Fruit fly (Drosophila melanogaster) whole organism, embryonic: ENCODE results near the gene mRpL46.

Source experiments
- Aef1 ChIP-seq: fragments of 200-800 bp; sonication (Bioruptor generic); IDR thresholded peaks from 3 replicates; pipeline ENCODE4 v1.3.6; 2022; ENCODE audit warnings: missing biosample characterization, missing genetic modification characterization
- Asciz ChIP-seq: fragments of 200-800 bp; sonication (Bioruptor generic); optimal IDR thresholded peaks from 2 replicates; lab custom pipeline; 2017; ENCODE audit warnings: missing biosample characterization, mild to moderate bottlenecking, missing genetic modification characterization, missing genetic modification reagents
- CG10209 ChIP-seq: fragments of 200-800 bp; sonication (Bioruptor generic); optimal IDR thresholded peaks from 3 replicates; lab custom pipeline; 2017; ENCODE audit warnings: missing biosample characterization, mild to moderate bottlenecking, missing genetic modification characterization, missing genetic modification reagents
- CG1024 ChIP-seq: fragments of 200-800 bp; sonication (Bioruptor generic); IDR thresholded peaks from 2 replicates; pipeline ENCODE4 v1.3.6; 2022; ENCODE audit warnings: missing biosample characterization, missing genetic modification characterization
- CG10543 ChIP-seq: fragments of 200-800 bp; sonication (Bioruptor generic); optimal IDR thresholded peaks from 3 replicates; lab custom pipeline; 2017; ENCODE audit warnings: missing biosample characterization, mild to moderate bottlenecking, missing genetic modification characterization, moderate library complexity
- CG12071 ChIP-seq: fragments of 200-800 bp; sonication (Bioruptor generic); optimal IDR thresholded peaks from 3 replicates; lab custom pipeline; 2018; ENCODE audit warnings: missing biosample characterization, mild to moderate bottlenecking, missing genetic modification characterization
- CG14014 ChIP-seq: fragments of 200-800 bp; sonication (Bioruptor generic); IDR thresholded peaks from 2 replicates; pipeline ENCODE4 v1.3.6; 2022; ENCODE audit warnings: missing biosample characterization, missing genetic modification characterization
- CG15601 ChIP-seq: fragments of 200-800 bp; sonication (Bioruptor generic); optimal IDR thresholded peaks from 3 replicates; lab custom pipeline; 2019; ENCODE audit warnings: missing biosample characterization, mild to moderate bottlenecking, missing genetic modification characterization, moderate library complexity
- CG17186 ChIP-seq: fragments of 200-800 bp; sonication (Bioruptor generic); optimal IDR thresholded peaks from 3 replicates; lab custom pipeline; 2017; ENCODE audit warnings: missing biosample characterization, missing genetic modification reagents, missing genetic modification characterization
- CG2678 ChIP-seq: fragments of 200-800 bp; sonication (Bioruptor generic); optimal IDR thresholded peaks from 3 replicates; lab custom pipeline; 2019; ENCODE audit warnings: missing biosample characterization, mild to moderate bottlenecking, missing genetic modification characterization, moderate library complexity
- CG2712 ChIP-seq: fragments of 200-800 bp; optimal IDR thresholded peaks from 3 replicates; lab custom pipeline; 2019; ENCODE audit warnings: missing biosample characterization, mild to moderate bottlenecking, missing genetic modification characterization, moderate library complexity
- CG34376 ChIP-seq: fragments of 200-800 bp; sonication (Bioruptor generic); optimal IDR thresholded peaks from 2 replicates; lab custom pipeline; 2018; ENCODE audit warnings: missing biosample characterization, mild to moderate bottlenecking, missing genetic modification characterization
- CG3847 ChIP-seq: fragments of 200-800 bp; sonication (Bioruptor generic); IDR thresholded peaks from 2 replicates; pipeline ENCODE4 v1.3.6; 2022; ENCODE audit warnings: missing biosample characterization, missing genetic modification characterization
- CG7928 ChIP-seq: fragments of 200-800 bp; sonication (Bioruptor generic); optimal IDR thresholded peaks from 2 replicates; lab custom pipeline; 2017; ENCODE audit warnings: missing biosample characterization, mild to moderate bottlenecking, missing genetic modification characterization
- Dbx ChIP-seq: fragments of 200-800 bp; sonication (Bioruptor generic); IDR thresholded peaks from 3 replicates; pipeline ENCODE4 v1.3.6; 2022; ENCODE audit warnings: missing biosample characterization, missing genetic modification characterization
- E2f2 ChIP-seq: fragments of 200-800 bp; sonication (Bioruptor generic); IDR thresholded peaks from 2 replicates; pipeline ENCODE4 v1.3.6; 2022; ENCODE audit warnings: missing biosample characterization, missing genetic modification characterization
- Ets97D ChIP-seq: fragments of 200-800 bp; sonication (Bioruptor generic); optimal IDR thresholded peaks from 3 replicates; lab custom pipeline; 2016; ENCODE audit warnings: missing biosample characterization, missing genetic modification characterization
- GATAe ChIP-seq: fragments of 200-800 bp; sonication (Bioruptor generic); conservative IDR thresholded peaks from 2 replicates; pipeline ENCODE4 v1.3.6; 2022; ENCODE audit warnings: missing biosample characterization, missing genetic modification characterization
- H2.0 ChIP-seq: fragments of 200-800 bp; sonication (Bioruptor generic); IDR thresholded peaks from 2 replicates; pipeline ENCODE4 v1.3.6; 2022; ENCODE audit warnings: missing biosample characterization, missing genetic modification characterization
- Hey ChIP-seq: fragments of 200-800 bp; sonication (Bioruptor generic); optimal IDR thresholded peaks from 3 replicates; lab custom pipeline; 2018; ENCODE audit warnings: missing biosample characterization, mild to moderate bottlenecking, missing genetic modification characterization
- HmgZ ChIP-seq: fragments of 200-800 bp; sonication (Bioruptor generic); optimal IDR thresholded peaks from 2 replicates; lab custom pipeline; 2018; ENCODE audit warnings: missing biosample characterization, mild to moderate bottlenecking, missing genetic modification characterization
- Hmr ChIP-seq: fragments of 200-800 bp; sonication (Bioruptor generic); optimal IDR thresholded peaks from 3 replicates; lab custom pipeline; 2017; ENCODE audit warnings: mild to moderate bottlenecking, missing biosample characterization, missing genetic modification reagents, missing genetic modification characterization
- NC2α ChIP-seq: fragments of 200-800 bp; sonication (Bioruptor generic); optimal IDR thresholded peaks from 2 replicates; lab custom pipeline; 2016; ENCODE audit warnings: missing biosample characterization, missing genetic modification characterization
- Optix ChIP-seq: fragments of 200-800 bp; sonication (Bioruptor generic); IDR thresholded peaks from 3 replicates; pipeline ENCODE4 v1.3.6; 2022; ENCODE audit warnings: missing biosample characterization, missing genetic modification characterization
- Pdp1 ChIP-seq, 2 experiments: fragments of 200-800 bp; sonication (Bioruptor generic); optimal IDR thresholded peaks; 3 replicates each; lab custom pipeline; 2016; ENCODE audit warnings: missing biosample characterization in 2 of 2, missing genetic modification characterization in 2 of 2, mild to moderate bottlenecking in 1 of 2, moderate library complexity in 1 of 2
- YL-1 ChIP-seq: fragments of 200-800 bp; sonication (Bioruptor generic); optimal IDR thresholded peaks from 3 replicates; lab custom pipeline; 2017; ENCODE audit warnings: missing biosample characterization, mild to moderate bottlenecking, missing genetic modification characterization
- bsh ChIP-seq, 2 experiments: fragments of 200-800 bp; sonication (Bioruptor generic); optimal IDR thresholded peaks; 2 replicates each; lab custom pipeline; 2017 to 2018; ENCODE audit warnings: mild to moderate bottlenecking in 2 of 2, missing biosample characterization in 2 of 2, missing genetic modification characterization in 2 of 2, moderate library complexity in 1 of 2
- cg ChIP-seq: fragments of 200-800 bp; sonication (Bioruptor generic); optimal IDR thresholded peaks from 3 replicates; lab custom pipeline; 2019; ENCODE audit warnings: missing biosample characterization, mild to moderate bottlenecking, missing genetic modification characterization, moderate library complexity
- corto ChIP-seq: fragments of 200-800 bp; sonication (Bioruptor generic); optimal IDR thresholded peaks from 2 replicates; lab custom pipeline; 2016; ENCODE audit warnings: missing biosample characterization, mild to moderate bottlenecking, missing genetic modification characterization, moderate library complexity
- crol ChIP-seq: fragments of 200-800 bp; sonication (Bioruptor generic); IDR thresholded peaks from 2 replicates; pipeline ENCODE4 v1.3.6; 2022; ENCODE audit warnings: missing biosample characterization, missing genetic modification characterization
- dmrt99B ChIP-seq: fragments of 200-800 bp; sonication (Bioruptor generic); optimal IDR thresholded peaks from 2 replicates; lab custom pipeline; 2018; ENCODE audit warnings: missing biosample characterization, mild to moderate bottlenecking, missing genetic modification characterization, moderate library complexity
- dpn ChIP-seq, 2 experiments: fragments of 200-800 bp; sonication (Bioruptor generic); optimal IDR thresholded peaks; 3 replicates each; lab custom pipeline; 2016; ENCODE audit warnings: missing biosample characterization in 2 of 2, missing genetic modification characterization in 2 of 2
- exex ChIP-seq: fragments of 200-800 bp; sonication (Bioruptor generic); optimal IDR thresholded peaks from 4 replicates; lab custom pipeline; 2018; ENCODE audit warnings: missing biosample characterization, mild to moderate bottlenecking, missing genetic modification characterization, moderate library complexity
- grn ChIP-seq: fragments of 200-800 bp; sonication (Bioruptor generic); optimal IDR thresholded peaks from 3 replicates; lab custom pipeline; 2017; ENCODE audit warnings: missing biosample characterization, missing genetic modification characterization
- her ChIP-seq: fragments of 200-800 bp; sonication (Bioruptor generic); optimal IDR thresholded peaks from 2 replicates; lab custom pipeline; 2016; ENCODE audit warnings: missing biosample characterization, missing genetic modification characterization
- insv ChIP-seq, 2 experiments: fragments of 200-800 bp; sonication (Bioruptor generic); optimal IDR thresholded peaks; 3 replicates each; lab custom pipeline; 2016 to 2018; ENCODE audit warnings: missing biosample characterization in 2 of 2, missing genetic modification characterization in 2 of 2
- kay ChIP-seq: fragments of 200-800 bp; sonication (Bioruptor generic); optimal IDR thresholded peaks from 2 replicates; lab custom pipeline; 2016; ENCODE audit warnings: missing biosample characterization, missing genetic modification characterization
- mirr ChIP-seq: fragments of 200-800 bp; sonication (Bioruptor generic); optimal IDR thresholded peaks from 3 replicates; lab custom pipeline; 2018; ENCODE audit warnings: missing biosample characterization, mild to moderate bottlenecking, missing genetic modification characterization
- pfk ChIP-seq: fragments of 200-800 bp; sonication (Bioruptor generic); optimal IDR thresholded peaks from 2 replicates; lab custom pipeline; 2018; ENCODE audit warnings: missing biosample characterization, mild to moderate bottlenecking, missing genetic modification characterization, moderate library complexity
- prd ChIP-seq, 3 experiments: fragments of >200 bp in 2 of 3; fragments of 200-800 bp in 1 of 3; sonication (Bioruptor generic) in 1 of 3; optimal IDR thresholded peaks in 2 of 3; IDR thresholded peaks in 1 of 3; 2 replicates in 2 of 3; 3 replicates in 1 of 3; pipeline versions ENCODE4 v1.3.6 to Lab custom; 2017 to 2022; ENCODE audit warnings: missing biosample characterization in 1 of 3, missing genetic modification characterization in 1 of 3
- ranshi ChIP-seq: fragments of 200-800 bp; sonication (Bioruptor generic); IDR thresholded peaks from 2 replicates; pipeline ENCODE4 v1.3.6; 2022; ENCODE audit warnings: missing biosample characterization, missing genetic modification characterization
- salm ChIP-seq: fragments of 200-800 bp; sonication (Bioruptor generic); optimal IDR thresholded peaks from 2 replicates; lab custom pipeline; 2018; ENCODE audit warnings: missing biosample characterization, mild to moderate bottlenecking, missing genetic modification characterization
- sd ChIP-seq: fragments of 200-800 bp; sonication (Bioruptor generic); optimal IDR thresholded peaks from 3 replicates; lab custom pipeline; 2018; ENCODE audit warnings: missing biosample characterization, mild to moderate bottlenecking, missing genetic modification characterization, moderate library complexity
- seq ChIP-seq: fragments of 200-800 bp; sonication (Bioruptor generic); IDR thresholded peaks from 2 replicates; pipeline ENCODE4 v1.3.6; 2022; ENCODE audit warnings: missing biosample characterization, missing genetic modification characterization
- slp2 ChIP-seq: fragments of 200-800 bp; sonication (Bioruptor generic); optimal IDR thresholded peaks from 2 replicates; lab custom pipeline; 2016; ENCODE audit warnings: missing biosample characterization, missing genetic modification characterization
- stc ChIP-seq: fragments of 200-800 bp; sonication (Bioruptor generic); IDR thresholded peaks from 2 replicates; pipeline ENCODE4 v1.3.6; 2022; ENCODE audit warnings: missing biosample characterization, missing genetic modification characterization
- sug ChIP-seq: fragments of 200-800 bp; optimal IDR thresholded peaks from 2 replicates; lab custom pipeline; 2019; ENCODE audit warnings: missing biosample characterization, mild to moderate bottlenecking, missing genetic modification characterization, moderate library complexity
- vvl ChIP-seq: fragments of 200-800 bp; sonication (Bioruptor generic); IDR thresholded peaks from 2 replicates; pipeline ENCODE4 v1.3.6; 2022; ENCODE audit warnings: missing biosample characterization, missing genetic modification characterization

Gene mRpL46

dm6 chr3L:1789339-1789738 lies 12.1 kb downstream of the mRpL46 start:
- TF ChIP-seq grn (GFP tag; lab: Kevin White, UChicago) (peak; percentile 3), CG10209 (GFP tag; lab: Kevin White, UChicago) (no peak), exex (tag; lab: Kevin White, UChicago) (peak; percentile 69), CG3847 (GFP tag; lab: Robert Waterston, UW) (no peak), pfk (peak; percentile 55), kay (GFP tag; lab: Kevin White, UChicago) (peak; percentile 28), Hey (peak; percentile 97), sug (tag; lab: Kevin White, UChicago) (peak; percentile 66), CG7928 (GFP tag; lab: Kevin White, UChicago) (no peak), sd (peak; percentile 78), GATAe (GFP tag; lab: Robert Waterston, UW) (peak; percentile 57), mirr (peak; percentile 34), Pdp1 (GFP tag; optimal IDR thresholded peaks at IDR 0.05; lab: Kevin White, UChicago) (peak in 1 of 2 experiments; percentile 66), CG10543 (GFP tag; lab: Kevin White, UChicago) (peak; percentile 55), Dbx (GFP tag; lab: Robert Waterston, UW) (0 out of 3 replicates have a peak, but pooled peaks have one; percentile 8), Asciz (GFP tag; lab: Kevin White, UChicago) (no peak), YL-1 (no peak), HmgZ (peak; percentile 18), stc (GFP tag; lab: Robert Waterston, UW) (no peak), CG34376 (peak; percentile 65), corto (no peak)

DNA sequence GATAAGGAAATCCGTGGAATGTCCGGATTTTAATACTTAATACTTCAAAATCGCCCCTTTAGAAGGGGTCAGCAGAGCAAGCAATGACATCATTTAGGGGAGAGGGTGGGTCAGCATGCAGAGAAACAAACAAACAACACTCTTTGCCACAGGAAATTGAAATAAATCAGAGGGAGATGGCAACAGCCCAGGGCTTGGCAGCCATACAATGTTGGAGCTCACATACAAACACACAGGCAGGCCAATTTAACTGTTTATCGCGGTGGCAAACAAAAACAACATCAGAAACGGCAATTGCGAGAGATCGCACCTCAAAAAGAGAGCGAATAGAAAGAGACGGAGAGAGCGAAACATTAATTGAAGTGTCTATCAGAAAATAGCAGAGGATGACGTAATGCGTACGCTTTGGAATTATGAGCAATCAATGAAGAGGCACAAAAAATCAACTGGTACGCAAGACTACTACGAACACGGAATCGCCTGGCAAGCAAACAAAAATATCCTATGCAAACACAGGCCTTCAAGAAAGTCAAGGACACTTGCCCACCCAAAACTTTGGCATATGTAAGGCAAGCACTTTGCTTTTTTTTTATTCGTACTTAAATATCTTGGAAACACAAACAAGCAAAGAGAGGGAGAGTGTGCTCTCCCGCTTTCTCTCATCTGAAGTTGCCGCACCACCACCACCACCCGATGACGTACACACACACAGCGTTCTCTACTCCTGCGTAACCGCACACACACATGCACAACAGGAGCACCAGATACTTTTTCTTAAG lies 17.1 kb downstream of the mRpL46 start:
- TF ChIP-seq salm (peak; percentile 52), CG2678 (tag; lab: Kevin White, UChicago) (peak; percentile 42), vvl (GFP tag; lab: Robert Waterston, UW) (peak; percentile 70), dpn (GFP tag; optimal IDR thresholded peaks at IDR 0.05; lab: Kevin White, UChicago) (peak in 1 of 2 experiments; percentile 36), dmrt99B (tag; lab: Kevin White, UChicago) (no peak), Optix (GFP tag; lab: Robert Waterston, UW) (0 out of 3 replicates have a peak, but pooled peaks have one; percentile 27), Hmr (GFP tag; lab: Kevin White, UChicago) (peak; percentile 68), CG12071 (peak; percentile 71), CG14014 (peak; percentile 44; the same call in 1 of the 2 replicates), Aef1 (peak; percentile 64), CG15601 (tag; lab: Kevin White, UChicago) (no peak), CG17186 (GFP tag; lab: Kevin White, UChicago) (no peak), prd (optimal IDR thresholded peaks at IDR 0.05; lab: Kevin White, UChicago) (no peak), prd (GFP tag; IDR thresholded peaks at IDR 0.05; lab: Robert Waterston, UW) (no peak), E2f2 (GFP tag; lab: Robert Waterston, UW) (peak; percentile 26), NC2α (GFP tag; lab: Kevin White, UChicago) (no peak), ranshi (GFP tag; lab: Robert Waterston, UW) (peak; percentile 11; the same call in 1 of the 2 replicates), bsh (GFP tag; optimal IDR thresholded peaks at IDR 0.05; lab: Kevin White, UChicago) (peak in 1 of 2 experiments; percentile 33), insv (GFP tag; optimal IDR thresholded peaks at IDR 0.05; lab: Kevin White, UChicago) (peak in 1 of 2 experiments; percentile 23), slp2 (GFP tag; lab: Kevin White, UChicago) (no peak), her (GFP tag; lab: Kevin White, UChicago) (peak; percentile 41), crol (GFP tag; lab: Robert Waterston, UW) (peak; percentile 74), CG1024 (peak; percentile 52; the same call in 1 of the 2 replicates), seq (GFP tag; lab: Robert Waterston, UW) (peak; percentile 21; the same call in 1 of the 2 replicates), CG2712 (no peak), H2.0 (peak; percentile 18; the same call in 1 of the 2 replicates), Ets97D (GFP tag; lab: Kevin White, UChicago) (peak; percentile 62), cg (GFP tag; lab: Kevin White, UChicago) (peak; percentile 88), mirr (peak; percentile 97)
